Worm (Caenorhabditis elegans) whole organism, L3 larva: Measurements from ENCODE around the gene tre-5.

ENCODE experiments used
- R02D3.7 ChIP-seq: fragments of 150-350 bp; optimal IDR thresholded peaks from 2 replicates; lab custom pipeline; 2014; ENCODE audit warnings: missing biosample characterization, missing genetic modification characterization
- aly-2 ChIP-seq: fragments of 150-350 bp; optimal IDR thresholded peaks from 2 replicates; lab custom pipeline; 2014; ENCODE audit warnings: missing biosample characterization, missing genetic modification characterization
- ama-1 ChIP-seq: fragments of 150-350 bp; optimal IDR thresholded peaks from 2 replicates; lab custom pipeline; 2018
- ceh-28 ChIP-seq: fragments of 150-350 bp; optimal IDR thresholded peaks from 2 replicates; lab custom pipeline; 2014; ENCODE audit warnings: missing biosample characterization, missing genetic modification reagents, missing genetic modification characterization
- ceh-82 ChIP-seq: fragments of 150-350 bp; optimal IDR thresholded peaks from 2 replicates; lab custom pipeline; 2014; ENCODE audit warnings: missing biosample characterization, missing genetic modification characterization
- ceh-9 ChIP-seq: sonication (generic microtip); optimal IDR thresholded peaks from 2 replicates; lab custom pipeline; 2018; ENCODE audit warnings: missing biosample characterization, missing genetic modification characterization
- daf-12 ChIP-seq: fragments of 150-350 bp; optimal IDR thresholded peaks from 2 replicates; lab custom pipeline; 2014; ENCODE audit warnings: missing biosample characterization, missing genetic modification reagents, missing genetic modification characterization
- egl-27 ChIP-seq: sonication (generic microtip); optimal IDR thresholded peaks from 4 replicates; lab custom pipeline; 2017; ENCODE audit warnings: missing biosample characterization, missing genetic modification reagents, missing genetic modification characterization
- eor-1 ChIP-seq, 2 experiments: fragments of 150-350 bp; optimal IDR thresholded peaks; 2 replicates each; lab custom pipeline; 2014 to 2018; ENCODE audit warnings: missing biosample characterization in 2 of 2, missing genetic modification characterization in 2 of 2
- fkh-10 ChIP-seq: sonication (generic microtip); optimal IDR thresholded peaks from 2 replicates; lab custom pipeline; 2017; ENCODE audit warnings: missing biosample characterization, missing genetic modification reagents, missing genetic modification characterization
- fkh-2 ChIP-seq: fragments of 150-350 bp; optimal IDR thresholded peaks from 2 replicates; lab custom pipeline; 2014; ENCODE audit warnings: missing biosample characterization, missing genetic modification reagents, missing genetic modification characterization
- fos-1 ChIP-seq: fragments of 150-350 bp; optimal IDR thresholded peaks from 2 replicates; lab custom pipeline; 2014; ENCODE audit warnings: missing biosample characterization, missing genetic modification characterization
- hmg-11 ChIP-seq: sonication (generic microtip); optimal IDR thresholded peaks from 2 replicates; lab custom pipeline; 2016; ENCODE audit warnings: missing genetic modification characterization, missing compliant biosample characterization
- jun-1 ChIP-seq: fragments of 150-350 bp; optimal IDR thresholded peaks from 2 replicates; lab custom pipeline; 2014; ENCODE audit warnings: missing biosample characterization, missing genetic modification reagents, missing genetic modification characterization
- lin-15B ChIP-seq: fragments of 150-350 bp; optimal IDR thresholded peaks from 2 replicates; lab custom pipeline; 2014; ENCODE audit warnings: missing biosample characterization, missing genetic modification characterization
- lin-39 ChIP-seq: fragments of 150-350 bp; optimal IDR thresholded peaks from 2 replicates; lab custom pipeline; 2018; ENCODE audit warnings: missing biosample characterization, missing genetic modification reagents, missing genetic modification characterization
- lsy-12 ChIP-seq: sonication (generic microtip); optimal IDR thresholded peaks from 2 replicates; lab custom pipeline; 2016; ENCODE audit warnings: mild to moderate bottlenecking, missing genetic modification characterization, missing compliant biosample characterization
- mdl-1 ChIP-seq: fragments of 150-350 bp; optimal IDR thresholded peaks from 2 replicates; lab custom pipeline; 2014; ENCODE audit warnings: missing biosample characterization, missing genetic modification characterization
- mml-1 ChIP-seq: fragments of 150-350 bp; sonication (generic microtip); optimal IDR thresholded peaks from 3 replicates; lab custom pipeline; 2014; ENCODE audit warnings: missing biosample characterization, missing genetic modification characterization
- nfya-1 ChIP-seq: sonication (generic microtip); optimal IDR thresholded peaks from 2 replicates; lab custom pipeline; 2017; ENCODE audit warnings: missing genetic modification characterization, mild to moderate bottlenecking, missing compliant biosample characterization, antibody characterized with exemption, moderate library complexity; ENCODE audit not compliant: insufficient read depth
- nhr-11 ChIP-seq: fragments of 150-350 bp; optimal IDR thresholded peaks from 2 replicates; lab custom pipeline; 2014; ENCODE audit warnings: missing biosample characterization, missing genetic modification characterization
- nhr-12 ChIP-seq: fragments of 150-350 bp; optimal IDR thresholded peaks from 2 replicates; lab custom pipeline; 2014; ENCODE audit warnings: missing biosample characterization, missing genetic modification characterization
- nhr-237 ChIP-seq: fragments of 150-350 bp; optimal IDR thresholded peaks from 2 replicates; lab custom pipeline; 2014; ENCODE audit warnings: missing biosample characterization, missing genetic modification characterization
- nhr-25 ChIP-seq: sonication (generic microtip); optimal IDR thresholded peaks from 2 replicates; lab custom pipeline; 2017; ENCODE audit warnings: missing biosample characterization, missing genetic modification characterization
- nhr-43 ChIP-seq: sonication (generic microtip); optimal IDR thresholded peaks from 2 replicates; lab custom pipeline; 2016; ENCODE audit warnings: mild to moderate bottlenecking, missing genetic modification characterization, missing compliant biosample characterization; ENCODE audit not compliant: poor library complexity, severe bottlenecking
- nhr-67 ChIP-seq: fragments of 150-350 bp; optimal IDR thresholded peaks from 2 replicates; lab custom pipeline; 2014; ENCODE audit warnings: missing biosample characterization, missing genetic modification characterization
- nhr-76 ChIP-seq: fragments of 150-350 bp; sonication (generic microtip); optimal IDR thresholded peaks from 5 replicates; lab custom pipeline; 2014; ENCODE audit warnings: missing biosample characterization, missing genetic modification characterization
- nhr-77 ChIP-seq: fragments of 150-350 bp; optimal IDR thresholded peaks from 2 replicates; lab custom pipeline; 2014; ENCODE audit warnings: missing biosample characterization, missing genetic modification characterization
- pha-4 ChIP-seq: fragments of 150-350 bp; optimal IDR thresholded peaks from 2 replicates; lab custom pipeline; 2014; ENCODE audit warnings: missing biosample characterization, missing genetic modification reagents, missing genetic modification characterization
- pqm-1 ChIP-seq: fragments of 150-350 bp; optimal IDR thresholded peaks from 2 replicates; lab custom pipeline; 2017; ENCODE audit warnings: missing biosample characterization, missing genetic modification characterization, inconsistent platforms
- sea-2 ChIP-seq: fragments of 150-350 bp; sonication (generic microtip); optimal IDR thresholded peaks from 4 replicates; lab custom pipeline; 2014; ENCODE audit warnings: missing biosample characterization, missing genetic modification reagents, missing genetic modification characterization
- snpc-4 ChIP-seq: fragments of 150-350 bp; optimal IDR thresholded peaks from 2 replicates; lab custom pipeline; 2014; ENCODE audit warnings: missing biosample characterization, missing genetic modification characterization
- unc-39 ChIP-seq: sonication (generic microtip); optimal IDR thresholded peaks from 4 replicates; lab custom pipeline; 2017; ENCODE audit warnings: missing biosample characterization, missing genetic modification characterization
- unc-62 ChIP-seq: fragments of 150-350 bp; sonication (generic microtip); optimal IDR thresholded peaks from 4 replicates; lab custom pipeline; 2014; ENCODE audit warnings: missing biosample characterization, missing genetic modification reagents, missing genetic modification characterization
- ztf-4 ChIP-seq: fragments of 150-350 bp; optimal IDR thresholded peaks from 2 replicates; lab custom pipeline; 2014; ENCODE audit warnings: missing biosample characterization, missing genetic modification characterization

The tre-5 gene

DNA sequence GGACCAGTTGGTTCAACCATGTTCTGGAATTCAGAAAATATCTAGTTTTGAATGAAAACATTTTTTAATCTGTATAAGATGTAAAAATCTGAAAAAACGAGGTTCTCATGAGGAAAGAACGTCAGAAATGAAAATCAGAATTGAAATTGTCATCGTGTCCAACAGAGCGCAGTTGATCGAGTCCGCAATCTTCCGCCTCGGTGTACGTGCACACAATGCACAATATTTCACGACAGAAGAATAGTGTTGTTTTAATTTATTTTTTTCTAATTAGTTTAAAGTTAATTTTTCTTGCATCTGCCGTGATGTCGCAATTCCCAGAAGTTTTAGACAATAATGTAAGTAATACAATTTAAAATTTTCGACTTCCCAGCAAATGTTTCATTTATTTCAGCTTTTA lies 11.5 kb downstream of the tre-5 start, which contains the start of gene nfyc-1 (continued):
- TF ChIP-seq nfya-1 (peak; percentile 65), fkh-2 (no peak), nhr-76 (no peak), lin-15B (tag; lab: Kevin White, UChicago) (peak; percentile 90), R02D3.7 (tag; lab: Kevin White, UChicago) (no peak), ceh-9 (no peak), fos-1 (no peak), pha-4 (tag; lab: Kevin White, UChicago) (peak; percentile 84), pqm-1 (tag; lab: Kevin White, UChicago) (no peak), mdl-1 (tag; lab: Kevin White, UChicago) (no peak), eor-1 (tag; optimal IDR thresholded peaks at IDR 0.05; lab: Kevin White, UChicago) (no peak), unc-39 (tag; lab: Kevin White, UChicago) (no peak), jun-1 (tag; lab: Kevin White, UChicago) (no peak)

DNA sequence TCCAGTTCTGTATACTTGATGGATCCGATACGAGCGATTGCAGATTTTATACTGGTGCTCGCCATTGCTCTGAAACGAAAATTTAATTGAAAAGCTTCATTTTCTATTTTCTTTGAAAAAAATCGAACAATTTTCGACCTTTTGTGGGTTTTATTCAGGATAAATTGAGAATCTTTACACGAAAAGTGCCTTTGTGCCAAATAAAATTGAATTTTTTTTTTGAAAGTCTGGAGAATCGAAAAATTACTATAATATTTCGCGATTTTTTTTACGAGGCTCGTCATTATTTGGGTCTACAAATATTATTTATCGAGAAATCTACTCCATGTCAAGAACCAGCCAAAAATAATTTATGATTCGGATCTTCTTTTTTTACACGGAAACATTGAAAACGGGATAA lies 13.2 kb downstream of the tre-5 start, which contains the start of gene F23F1.10:
Gene F23F1.10, minus strand, starts transcription at position 69 of the 400 bp plus-strand sequence.
- no peak for TF ChIP-seq egl-27
- TF ChIP-seq daf-12 (tag; lab: Kevin White, UChicago) = no peak
- TF ChIP-seq jun-1 (tag; lab: Kevin White, UChicago) = no peak
- TF ChIP-seq hmg-11 (tag; lab: Kevin White, UChicago) = no peak

DNA sequence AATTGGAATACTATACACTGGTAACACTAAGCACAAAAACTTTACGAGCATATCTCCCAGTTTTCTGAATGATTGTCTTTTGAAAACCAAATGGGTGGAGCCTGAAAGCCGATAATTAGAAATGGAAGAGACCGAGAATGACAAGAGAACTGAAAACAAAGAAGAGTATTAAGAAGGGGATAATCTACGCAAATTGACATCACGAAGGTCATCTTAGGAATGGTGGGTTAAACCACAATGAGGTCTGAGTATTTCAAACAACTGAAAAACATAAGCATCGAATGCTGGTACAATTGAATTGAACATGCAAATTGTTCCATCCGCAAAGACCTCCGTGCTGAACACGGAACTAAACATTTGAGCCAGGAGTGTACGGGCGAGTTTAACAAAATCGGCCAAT lies 15.7 kb downstream of the tre-5 start, which contains the start of gene spp-24:
Gene spp-24, minus strand, starts transcription at position 101 of the 400 bp plus-strand sequence.
- no peak for TF ChIP-seq fkh-10 (GFP tag; lab: Kevin White, UChicago)
- no peak for TF ChIP-seq ama-1 (lab: Kevin White, UChicago)
- TF ChIP-seq hmg-11 (tag; lab: Kevin White, UChicago) = no peak
- TF ChIP-seq nfya-1 = no peak
- no peak for TF ChIP-seq mml-1 (tag; lab: Kevin White, UChicago)
- TF ChIP-seq aly-2 (tag; lab: Kevin White, UChicago) = no peak
- no peak for TF ChIP-seq unc-62 (GFP tag; lab: Kevin White, UChicago)
- no peak for TF ChIP-seq nhr-76
- TF ChIP-seq unc-39 (tag; lab: Kevin White, UChicago) = no peak
- no peak for TF ChIP-seq fos-1
- no peak for TF ChIP-seq nhr-12
- no peak for TF ChIP-seq ceh-28 (tag; lab: Kevin White, UChicago)
- no peak for TF ChIP-seq nhr-43
- TF ChIP-seq nhr-237 = no peak

DNA sequence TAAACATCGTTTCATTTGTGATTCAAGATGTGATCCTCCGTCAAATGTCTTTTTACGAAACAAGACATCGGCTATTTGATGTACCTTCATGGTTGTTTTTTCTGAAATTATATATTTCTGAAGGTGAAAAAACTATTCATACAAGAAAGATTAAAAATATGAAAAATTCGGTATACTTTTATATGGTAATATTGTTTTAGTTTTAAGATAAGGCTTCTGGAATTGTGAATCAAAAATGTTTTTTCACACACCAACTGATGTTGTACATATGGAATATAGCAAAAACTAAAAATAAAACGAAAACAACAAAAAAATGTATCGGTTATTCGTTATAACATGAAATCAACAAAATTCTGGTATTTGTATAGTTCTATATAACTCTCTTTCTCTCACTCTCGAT lies 17.9 kb downstream of the tre-5 start, which contains the start of gene F23F1.6:
Gene F23F1.6, minus strand, starts transcription at position 101 of the 400 bp plus-strand sequence.
- TF ChIP-seq nhr-76 = no peak
- TF ChIP-seq mml-1 (tag; lab: Kevin White, UChicago) = no peak
- TF ChIP-seq fkh-10 (GFP tag; lab: Kevin White, UChicago) = no peak
- TF ChIP-seq nhr-67 = no peak
- TF ChIP-seq jun-1 (tag; lab: Kevin White, UChicago) = no peak
- no peak for TF ChIP-seq unc-62 (GFP tag; lab: Kevin White, UChicago)

DNA sequence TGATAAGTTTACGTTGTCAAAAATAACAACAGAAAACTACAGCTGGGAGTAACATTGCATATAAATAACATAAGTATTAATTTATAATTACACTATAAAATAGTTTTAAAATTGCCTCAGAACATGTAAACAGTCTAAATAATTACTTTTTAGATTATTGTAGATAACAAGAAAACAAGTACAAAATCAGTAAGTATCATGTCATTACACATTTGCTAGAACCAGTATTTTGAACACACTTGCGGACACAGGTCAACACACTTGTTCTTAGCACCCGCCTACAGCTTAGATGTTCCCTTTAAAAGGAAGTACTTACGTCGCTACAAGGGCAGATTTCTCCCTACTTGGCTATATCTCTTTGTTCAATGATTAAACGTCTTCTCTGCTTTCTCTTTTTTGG lies 21.2 kb downstream of the tre-5 start, which contains the start of gene F23F1.2:
Gene F23F1.2, plus strand, starts transcription at position 301 of the 400 bp plus-strand sequence.
- no peak for TF ChIP-seq lsy-12
- no peak for TF ChIP-seq fos-1
- no peak for TF ChIP-seq snpc-4
- no peak for TF ChIP-seq hmg-11 (tag; lab: Kevin White, UChicago)
- TF ChIP-seq nhr-25 (tag; lab: Kevin White, UChicago) = no peak
- TF ChIP-seq nhr-43 = no peak
- no peak for TF ChIP-seq lin-15B (tag; lab: Kevin White, UChicago)
- TF ChIP-seq nhr-77 (tag; lab: Kevin White, UChicago) = no peak

DNA sequence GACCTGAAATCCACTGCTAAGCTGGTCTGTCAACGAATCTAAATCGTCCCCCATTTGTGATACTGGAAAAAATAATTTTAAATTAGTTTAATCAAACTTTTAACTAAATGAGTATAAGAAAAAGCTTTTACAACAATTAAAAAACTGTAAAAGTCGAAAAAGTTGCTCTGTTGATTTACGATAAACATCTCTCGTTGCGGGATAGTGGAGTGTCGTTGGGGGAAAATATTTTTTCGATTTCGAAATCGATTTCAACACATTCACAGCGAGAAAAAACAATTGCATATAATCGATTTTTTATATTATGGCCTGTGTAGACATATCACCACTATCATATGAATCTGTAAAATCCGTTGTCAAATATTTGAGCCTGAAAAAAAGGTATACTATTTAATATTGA lies 23.6 kb downstream of the tre-5 start, which contains the start of the genes F23F1.5 and fbxc-54:
Gene F23F1.5, minus strand, starts transcription at position 64 of the 400 bp plus-strand sequence.
Gene fbxc-54, plus strand, starts transcription at position 199 of the 400 bp plus-strand sequence.
- peak; percentile 41 for TF ChIP-seq nfya-1
- no peak for TF ChIP-seq sea-2 (GFP tag; lab: Kevin White, UChicago)
- peak; percentile 44 for TF ChIP-seq ceh-28 (tag; lab: Kevin White, UChicago)
- no peak for TF ChIP-seq nhr-12
- TF ChIP-seq mml-1 (tag; lab: Kevin White, UChicago) = no peak
- peak; percentile 38 for TF ChIP-seq lin-15B (tag; lab: Kevin White, UChicago)
- TF ChIP-seq ceh-82 = no peak
- peak; percentile 2 for TF ChIP-seq lin-39
- peak; percentile 58 for TF ChIP-seq R02D3.7 (tag; lab: Kevin White, UChicago)
- TF ChIP-seq nhr-25 (tag; lab: Kevin White, UChicago) = no peak
- TF ChIP-seq ztf-4 = no peak
- TF ChIP-seq nhr-11 = no peak
